Worm (Caenorhabditis elegans): ENCODE data around the gene dot-1.5.
A peak's percentile ranks its signal among the peaks of the same experiment; 100 is the strongest.

The dot-1.5 gene

DNA sequence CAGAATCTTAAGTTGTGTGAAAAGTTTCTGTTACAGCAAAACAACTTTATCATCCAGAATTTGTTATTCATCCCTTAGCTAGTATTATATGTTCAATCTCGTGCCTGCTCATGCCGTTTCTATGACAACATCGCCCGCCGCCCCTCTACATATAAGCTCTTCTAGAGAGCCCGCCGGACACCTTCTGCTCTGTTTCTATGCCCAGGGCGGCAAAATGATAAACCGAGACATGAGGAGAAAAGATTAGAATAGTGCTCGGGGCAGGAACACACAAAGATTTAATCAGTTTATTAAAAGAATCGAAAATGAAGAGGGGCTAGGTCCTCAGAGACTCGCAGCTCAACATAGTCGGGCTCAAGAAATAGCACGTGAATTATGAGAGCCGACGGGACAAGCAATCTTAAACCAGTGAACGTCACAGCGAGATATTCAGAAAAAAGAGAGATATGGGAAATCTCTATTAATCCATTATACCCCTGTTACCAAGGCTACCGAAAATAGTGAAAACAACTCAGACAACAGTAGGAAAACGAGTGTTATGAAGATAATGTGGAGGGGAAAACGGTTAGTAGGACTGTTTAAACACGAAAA, 28.7 kb upstream of the dot-1.5 start (continued):
- TF ChIP-seq ref-2 (tag; optimal IDR thresholded peaks at IDR 0.05) (no peak), hlh-15 (tag; optimal IDR thresholded peaks at IDR 0.05) (no peak), ceh-14 (tag; optimal IDR thresholded peaks at IDR 0.05) (peak; percentile 30), pha-4 (tag; optimal IDR thresholded peaks at IDR 0.05) (no peak), pag-3 (tag; optimal IDR thresholded peaks at IDR 0.05; ENCODE audit: borderline replicate concordance) (no peak), nhr-11 (tag; optimal IDR thresholded peaks at IDR 0.05) (no peak)

DNA sequence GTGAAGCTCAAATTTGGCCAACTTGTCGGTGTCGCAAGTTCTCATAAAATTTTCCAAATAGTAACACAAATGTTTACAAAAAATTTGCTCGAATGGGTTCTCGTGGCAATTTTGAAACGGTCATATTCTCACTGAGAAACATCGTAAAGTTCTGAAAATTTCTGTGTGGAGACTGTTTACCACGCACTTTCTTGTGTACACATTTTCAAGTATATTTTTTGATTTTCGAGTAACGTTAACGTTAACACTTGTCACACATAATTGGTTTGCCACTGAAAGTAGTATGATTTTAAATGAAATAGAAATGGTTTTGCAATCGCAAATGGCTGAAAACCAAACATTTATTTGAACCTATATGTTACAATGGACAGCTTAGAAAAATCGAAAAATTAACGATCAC, 26.5 kb upstream of the dot-1.5 start:
- TF ChIP-seq pha-4 (tag; optimal IDR thresholded peaks at IDR 0.05) = no peak
- TF ChIP-seq tbx-7 (tag; optimal IDR thresholded peaks at IDR 0.05) = no peak
- TF ChIP-seq ttx-3 (tag; optimal IDR thresholded peaks at IDR 0.05) = no peak
- no peak for TF ChIP-seq pag-3 (tag; optimal IDR thresholded peaks at IDR 0.05; ENCODE audit: borderline replicate concordance)
- no peak for TF ChIP-seq dmd-4 (tag; optimal IDR thresholded peaks at IDR 0.05; ENCODE audit: borderline replicate concordance)
- TF ChIP-seq ceh-18 (tag; optimal IDR thresholded peaks at IDR 0.05) = no peak
- no peak for TF ChIP-seq pha-2 (tag; optimal IDR thresholded peaks at IDR 0.05)
- TF ChIP-seq pat-9 (tag; optimal IDR thresholded peaks at IDR 0.05) = no peak
- TF ChIP-seq ama-1 (optimal IDR thresholded peaks at IDR 0.05) = no peak
- no peak for TF ChIP-seq sdc-2 (tag; optimal IDR thresholded peaks at IDR 0.05)
- no peak for TF ChIP-seq F13H6.1 (tag; optimal IDR thresholded peaks at IDR 0.05)
- TF ChIP-seq ceh-14 (tag; optimal IDR thresholded peaks at IDR 0.05) = no peak
- TF ChIP-seq K09A11.1 (tag; optimal IDR thresholded peaks at IDR 0.05; ENCODE audit: insufficient read depth) = no peak
- TF ChIP-seq K02D7.2 (tag; optimal IDR thresholded peaks at IDR 0.05) = no peak
- TF ChIP-seq odd-2 (tag; optimal IDR thresholded peaks at IDR 0.05) = no peak
- no peak for TF ChIP-seq madf-2 (tag; optimal IDR thresholded peaks at IDR 0.05)
- TF ChIP-seq che-1 (tag; optimal IDR thresholded peaks at IDR 0.05) = no peak

DNA sequence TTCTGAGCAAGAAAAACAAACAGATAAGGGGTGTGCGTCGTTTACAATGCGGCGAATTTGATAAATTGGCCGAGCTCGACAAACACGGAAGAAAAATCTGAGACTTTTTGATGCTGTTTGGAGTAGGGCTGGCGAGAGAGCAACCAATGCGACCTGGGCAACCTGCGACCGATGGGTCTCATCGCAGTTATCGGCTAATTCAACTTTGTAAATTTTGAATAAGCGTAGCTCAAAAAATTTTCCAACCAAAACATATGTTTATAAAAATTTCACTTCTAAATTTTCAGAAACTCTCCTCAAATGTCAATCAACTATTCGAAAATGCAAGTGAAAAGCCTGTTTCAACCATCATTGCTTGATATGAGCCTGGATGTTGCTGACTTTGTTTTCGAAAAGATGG, 25.4 kb upstream of the dot-1.5 start, which contains the start of gene B0294.3:
Gene B0294.3, plus strand, starts transcription at position 301 of the 400 bp plus-strand sequence.
- TF ChIP-seq hlh-6 (tag; optimal IDR thresholded peaks at IDR 0.05) = no peak
- no peak for TF ChIP-seq eyg-1 (tag; optimal IDR thresholded peaks at IDR 0.05)
- TF ChIP-seq odd-2 (tag; optimal IDR thresholded peaks at IDR 0.05) = no peak
- TF ChIP-seq F13H6.1 (tag; optimal IDR thresholded peaks at IDR 0.05) = no peak
- no peak for TF ChIP-seq K09A11.1 (tag; optimal IDR thresholded peaks at IDR 0.05; ENCODE audit: insufficient read depth)
- TF ChIP-seq ama-1 (optimal IDR thresholded peaks at IDR 0.05) = no peak
- no peak for TF ChIP-seq tbx-7 (tag; optimal IDR thresholded peaks at IDR 0.05)

DNA sequence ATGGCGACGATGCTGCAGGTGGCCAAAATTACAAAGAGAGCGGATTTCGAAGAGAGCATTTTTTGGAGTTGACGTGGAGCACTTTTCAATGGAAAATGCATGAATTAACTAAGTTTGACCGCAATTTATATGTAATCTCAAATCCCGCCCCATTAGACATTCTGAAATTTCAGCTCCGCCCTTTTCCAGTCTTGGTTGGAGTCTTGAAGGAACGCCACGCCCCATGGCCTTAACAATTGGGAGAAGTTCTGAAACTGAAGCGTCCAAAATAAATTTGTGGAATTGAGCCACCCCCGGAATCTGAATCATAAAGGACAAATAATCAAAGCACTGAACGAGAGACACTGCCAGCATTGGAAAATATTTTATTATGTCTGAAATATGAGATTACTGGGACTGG, 20.0 kb upstream of the dot-1.5 start, which contains the start of gene B0294.1:
Gene B0294.1, minus strand, starts transcription at position 101 of the 400 bp plus-strand sequence.
- no peak for TF ChIP-seq unc-42 (tag; optimal IDR thresholded peaks at IDR 0.05)
- no peak for TF ChIP-seq T23F11.4 (GFP tag; optimal IDR thresholded peaks at IDR 0.05)
- no peak for TF ChIP-seq unc-3 (GFP tag; conservative IDR thresholded peaks at IDR 0.05)
- TF ChIP-seq unc-3 (tag; optimal IDR thresholded peaks at IDR 0.05) = no peak
- no peak for TF ChIP-seq pag-3 (tag; optimal IDR thresholded peaks at IDR 0.05; ENCODE audit: borderline replicate concordance)
- TF ChIP-seq pax-1 (tag; optimal IDR thresholded peaks at IDR 0.05) = no peak

DNA sequence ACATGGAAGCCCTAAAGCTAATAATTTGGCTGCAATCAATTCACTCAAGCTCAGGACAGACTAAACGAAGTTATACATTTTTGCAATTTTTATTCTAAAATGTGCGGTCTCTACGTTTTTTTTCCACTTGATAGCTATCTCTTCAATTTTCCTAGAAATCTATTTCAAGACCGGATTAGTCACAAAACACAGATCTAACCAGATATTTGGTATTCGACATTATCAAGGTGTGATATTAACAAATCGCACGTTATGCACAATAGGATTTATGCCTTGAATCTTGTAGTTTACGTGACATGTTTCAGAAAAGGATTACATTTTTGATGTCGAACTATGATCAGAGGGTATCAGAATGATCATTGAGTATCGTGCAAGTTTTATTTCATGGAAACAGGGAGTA, 15.8 kb upstream of the dot-1.5 start:
- no peak for TF ChIP-seq ceh-30 (tag; optimal IDR thresholded peaks at IDR 0.05)
- TF ChIP-seq che-1 (tag; optimal IDR thresholded peaks at IDR 0.05) = no peak
- no peak for TF ChIP-seq fkh-10 (GFP tag; optimal IDR thresholded peaks at IDR 0.05)
- no peak for TF ChIP-seq nhr-11 (tag; optimal IDR thresholded peaks at IDR 0.05)
- no peak for TF ChIP-seq Y22D7AL.16 (tag; optimal IDR thresholded peaks at IDR 0.05)
- TF ChIP-seq dve-1 (tag; optimal IDR thresholded peaks at IDR 0.05) = no peak
- TF ChIP-seq pha-2 (tag; optimal IDR thresholded peaks at IDR 0.05) = no peak
- no peak for TF ChIP-seq gmeb-2 (tag; optimal IDR thresholded peaks at IDR 0.05)
- TF ChIP-seq unc-42 (tag; optimal IDR thresholded peaks at IDR 0.05) = no peak
- no peak for TF ChIP-seq dmd-4 (tag; optimal IDR thresholded peaks at IDR 0.05; ENCODE audit: borderline replicate concordance)
- TF ChIP-seq sox-2 (GFP tag; IDR thresholded peaks at IDR 0.05) = no peak
- no peak for TF ChIP-seq C08G9.2 (tag; optimal IDR thresholded peaks at IDR 0.05)
- no peak for TF ChIP-seq elt-2 (tag; optimal IDR thresholded peaks at IDR 0.05)
- TF ChIP-seq tbx-2 (tag; optimal IDR thresholded peaks at IDR 0.05) = no peak
- no peak for TF ChIP-seq fkh-6 (tag; optimal IDR thresholded peaks at IDR 0.05)
- no peak for TF ChIP-seq K02D7.2 (tag; optimal IDR thresholded peaks at IDR 0.05)
- no peak for TF ChIP-seq ceh-22 (tag; optimal IDR thresholded peaks at IDR 0.05)
- no peak for TF ChIP-seq npax-4 (tag; optimal IDR thresholded peaks at IDR 0.05)
- no peak for TF ChIP-seq ztf-16 (tag; optimal IDR thresholded peaks at IDR 0.05)

All from whole organism, late embryonic.